Fruit fly (Drosophila melanogaster) whole organism, embryonic: ENCODE data around the gene CG5850.

Source experiments
- CG10462 ChIP-seq: fragments of 200-800 bp; sonication (Bioruptor generic); optimal IDR thresholded peaks from 2 replicates; lab custom pipeline; 2016; ENCODE audit warnings: missing biosample characterization, missing genetic modification characterization
- CG12071 ChIP-seq: fragments of 200-800 bp; sonication (Bioruptor generic); optimal IDR thresholded peaks from 3 replicates; lab custom pipeline; 2018; ENCODE audit warnings: missing biosample characterization, mild to moderate bottlenecking, missing genetic modification characterization
- CG12155 ChIP-seq: fragments of 200-800 bp; sonication (Bioruptor generic); optimal IDR thresholded peaks from 3 replicates; lab custom pipeline; 2016; ENCODE audit warnings: missing biosample characterization, missing genetic modification characterization
- CG12942 ChIP-seq: fragments of 200-800 bp; sonication (Bioruptor generic); optimal IDR thresholded peaks from 3 replicates; lab custom pipeline; 2016; ENCODE audit warnings: missing biosample characterization, missing genetic modification characterization
- CG14860 ChIP-seq: fragments of 200-800 bp; sonication (Bioruptor generic); IDR thresholded peaks from 3 replicates; pipeline ENCODE4 v1.3.6; 2022; ENCODE audit warnings: missing biosample characterization, missing genetic modification characterization; ENCODE audit not compliant: partially characterized antibody
- CG1647 ChIP-seq: fragments of 200-800 bp; sonication (Bioruptor generic); optimal IDR thresholded peaks from 3 replicates; lab custom pipeline; 2016; ENCODE audit warnings: missing biosample characterization, missing genetic modification characterization
- CG16779 ChIP-seq: fragments of 200-800 bp; sonication (Bioruptor generic); IDR thresholded peaks from 2 replicates; pipeline ENCODE4 v1.3.6; 2022; ENCODE audit warnings: missing biosample characterization, missing genetic modification characterization
- CG16815 ChIP-seq: fragments of 200-800 bp; sonication (Bioruptor generic); optimal IDR thresholded peaks from 3 replicates; lab custom pipeline; 2017; ENCODE audit warnings: missing biosample characterization, mild to moderate bottlenecking, missing genetic modification characterization
- CG17186 ChIP-seq: fragments of 200-800 bp; sonication (Bioruptor generic); optimal IDR thresholded peaks from 3 replicates; lab custom pipeline; 2017; ENCODE audit warnings: missing biosample characterization, missing genetic modification reagents, missing genetic modification characterization
- CG2199 ChIP-seq: fragments of 200-800 bp; sonication (Bioruptor generic); IDR thresholded peaks from 3 replicates; pipeline ENCODE4 v1.3.6; 2022; ENCODE audit warnings: missing biosample characterization, missing genetic modification characterization
- CG31224 ChIP-seq: fragments of 200-800 bp; sonication (Bioruptor generic); IDR thresholded peaks from 2 replicates; pipeline ENCODE4 v1.3.6; 2022; ENCODE audit warnings: missing biosample characterization, missing genetic modification characterization
- CG34376 ChIP-seq: fragments of 200-800 bp; sonication (Bioruptor generic); optimal IDR thresholded peaks from 2 replicates; lab custom pipeline; 2018; ENCODE audit warnings: missing biosample characterization, mild to moderate bottlenecking, missing genetic modification characterization
- CG4820 ChIP-seq: fragments of 200-800 bp; sonication (Bioruptor generic); optimal IDR thresholded peaks from 3 replicates; lab custom pipeline; 2016; ENCODE audit warnings: missing biosample characterization, missing genetic modification characterization
- CG5245 ChIP-seq: fragments of 200-800 bp; sonication (Bioruptor generic); optimal IDR thresholded peaks from 3 replicates; lab custom pipeline; 2016; ENCODE audit warnings: missing biosample characterization, missing genetic modification characterization
- CG6689 ChIP-seq: fragments of 200-800 bp; sonication (Bioruptor generic); IDR thresholded peaks from 2 replicates; pipeline ENCODE4 v1.3.6; 2022; ENCODE audit warnings: missing biosample characterization, missing genetic modification characterization
- CG6813 ChIP-seq: fragments of 200-800 bp; sonication (Bioruptor generic); optimal IDR thresholded peaks from 2 replicates; lab custom pipeline; 2017; ENCODE audit warnings: missing biosample characterization, missing genetic modification characterization, mild to moderate bottlenecking, moderate library complexity, missing genetic modification reagents
- CG9797 ChIP-seq: fragments of 200-800 bp; sonication (Bioruptor generic); optimal IDR thresholded peaks from 3 replicates; lab custom pipeline; 2018; ENCODE audit warnings: missing biosample characterization, mild to moderate bottlenecking, missing genetic modification characterization
- CG9932 ChIP-seq: fragments of 200-800 bp; sonication (Bioruptor generic); IDR thresholded peaks from 2 replicates; pipeline ENCODE4 v1.3.6; 2022; ENCODE audit warnings: missing biosample characterization, missing genetic modification characterization
- D ChIP-seq, 2 experiments: fragments of 200-800 bp in 1 of 2; fragments of >200 bp in 1 of 2; sonication (Bioruptor generic) in 1 of 2; optimal IDR thresholded peaks; 2 replicates in 1 of 2; 3 replicates in 1 of 2; lab custom pipeline; 2017; ENCODE audit warnings: mild to moderate bottlenecking in 1 of 2, missing biosample characterization in 1 of 2, missing genetic modification characterization in 1 of 2, missing genetic modification reagents in 1 of 2
- D19A ChIP-seq: fragments of 200-800 bp; optimal IDR thresholded peaks from 3 replicates; lab custom pipeline; 2019; ENCODE audit warnings: missing biosample characterization, mild to moderate bottlenecking, missing genetic modification characterization, moderate library complexity
- Drgx ChIP-seq: fragments of 200-800 bp; sonication (Bioruptor generic); IDR thresholded peaks from 2 replicates; pipeline ENCODE4 v1.3.6; 2022; ENCODE audit warnings: missing biosample characterization, missing genetic modification characterization
- Fer1 ChIP-seq: fragments of 200-800 bp; sonication (Bioruptor generic); optimal IDR thresholded peaks from 2 replicates; lab custom pipeline; 2017; ENCODE audit warnings: missing biosample characterization, mild to moderate bottlenecking, missing genetic modification characterization
- H15 ChIP-seq: fragments of 200-800 bp; sonication (Bioruptor generic); IDR thresholded peaks from 3 replicates; pipeline ENCODE4 v1.3.6; 2022; ENCODE audit warnings: missing biosample characterization, missing genetic modification characterization
- Jarid2 ChIP-seq: fragments of 200-800 bp; sonication (Bioruptor generic); optimal IDR thresholded peaks from 3 replicates; lab custom pipeline; 2017; ENCODE audit warnings: mild to moderate bottlenecking, missing biosample characterization, missing genetic modification reagents, missing genetic modification characterization
- Sox102F ChIP-seq: fragments of 200-800 bp; sonication (Bioruptor generic); optimal IDR thresholded peaks from 2 replicates; lab custom pipeline; 2018; ENCODE audit warnings: missing biosample characterization, mild to moderate bottlenecking, missing genetic modification characterization, moderate library complexity
- Sry-δ ChIP-seq: fragments of 200-800 bp; sonication (Bioruptor generic); optimal IDR thresholded peaks from 2 replicates; lab custom pipeline; 2016; ENCODE audit warnings: missing biosample characterization, missing genetic modification characterization
- Xrp1 ChIP-seq: fragments of 200-800 bp; sonication (Bioruptor generic); IDR thresholded peaks from 2 replicates; pipeline ENCODE4 v1.3.6; 2022; ENCODE audit warnings: missing biosample characterization, missing genetic modification characterization
- ac ChIP-seq: fragments of 200-800 bp; sonication (Bioruptor generic); optimal IDR thresholded peaks from 3 replicates; lab custom pipeline; 2017; ENCODE audit warnings: missing biosample characterization, mild to moderate bottlenecking, missing genetic modification characterization
- btn ChIP-seq: fragments of 200-800 bp; sonication (Bioruptor generic); optimal IDR thresholded peaks from 2 replicates; lab custom pipeline; 2016; ENCODE audit warnings: missing biosample characterization, missing genetic modification characterization
- caup ChIP-seq: fragments of 200-800 bp; sonication (Bioruptor generic); optimal IDR thresholded peaks from 3 replicates; lab custom pipeline; 2017; ENCODE audit warnings: missing biosample characterization, mild to moderate bottlenecking, missing genetic modification characterization, moderate library complexity; ENCODE audit not compliant: severe bottlenecking
- da ChIP-seq: fragments of 200-800 bp; sonication (Bioruptor generic); optimal IDR thresholded peaks from 2 replicates; lab custom pipeline; 2016; ENCODE audit warnings: missing biosample characterization, missing genetic modification characterization
- disco-r ChIP-seq: fragments of 200-800 bp; sonication (Bioruptor generic); optimal IDR thresholded peaks from 2 replicates; lab custom pipeline; 2016; ENCODE audit warnings: missing biosample characterization, missing genetic modification characterization
- esg ChIP-seq: fragments of 200-800 bp; sonication (Bioruptor generic); conservative IDR thresholded peaks from 2 replicates; pipeline ENCODE4 v1.3.6; 2022; ENCODE audit warnings: missing biosample characterization, missing genetic modification characterization
- fd3F ChIP-seq: fragments of 200-800 bp; sonication (Bioruptor generic); optimal IDR thresholded peaks from 2 replicates; lab custom pipeline; 2018; ENCODE audit warnings: missing biosample characterization, mild to moderate bottlenecking, missing genetic modification characterization, moderate library complexity
- gem ChIP-seq: fragments of 200-800 bp; sonication (Bioruptor generic); optimal IDR thresholded peaks from 2 replicates; lab custom pipeline; 2019; ENCODE audit warnings: missing biosample characterization, mild to moderate bottlenecking, missing genetic modification characterization, moderate library complexity
- her ChIP-seq: fragments of 200-800 bp; sonication (Bioruptor generic); optimal IDR thresholded peaks from 2 replicates; lab custom pipeline; 2016; ENCODE audit warnings: missing biosample characterization, missing genetic modification characterization
- lmd ChIP-seq: fragments of 200-800 bp; sonication (Bioruptor generic); IDR thresholded peaks from 2 replicates; pipeline ENCODE4 v1.3.6; 2022; ENCODE audit warnings: missing biosample characterization, missing genetic modification characterization
- lov ChIP-seq, 2 experiments: fragments of 200-800 bp in 1 of 2; fragments of >200 bp in 1 of 2; sonication (Bioruptor generic) in 1 of 2; IDR thresholded peaks in 1 of 2; optimal IDR thresholded peaks in 1 of 2; 2 replicates in 1 of 2; 3 replicates in 1 of 2; pipeline versions ENCODE4 v1.3.6 to Lab custom; 2017 to 2022; ENCODE audit warnings: missing biosample characterization in 1 of 2, missing genetic modification characterization in 1 of 2
- luna ChIP-seq: fragments of 200-800 bp; sonication (Bioruptor generic); optimal IDR thresholded peaks from 2 replicates; lab custom pipeline; 2016; ENCODE audit warnings: missing biosample characterization, missing genetic modification characterization
- psq ChIP-seq: fragments of 200-800 bp; sonication (Bioruptor generic); optimal IDR thresholded peaks from 2 replicates; lab custom pipeline; 2017; ENCODE audit warnings: missing biosample characterization, missing genetic modification characterization
- sens-2 ChIP-seq: fragments of 200-800 bp; sonication (Bioruptor generic); IDR thresholded peaks from 2 replicates; pipeline ENCODE4 v1.3.6; 2022; ENCODE audit warnings: missing biosample characterization, missing genetic modification characterization
- sisA ChIP-seq: fragments of 200-800 bp; sonication (Bioruptor generic); IDR thresholded peaks from 2 replicates; pipeline ENCODE4 v1.3.6; 2022; ENCODE audit warnings: missing biosample characterization, missing genetic modification characterization
- tup ChIP-seq: fragments of 200-800 bp; sonication (Bioruptor generic); optimal IDR thresholded peaks from 2 replicates; lab custom pipeline; 2016; ENCODE audit warnings: missing biosample characterization, mild to moderate bottlenecking, missing genetic modification characterization, moderate library complexity
- vvl ChIP-seq: fragments of 200-800 bp; sonication (Bioruptor generic); IDR thresholded peaks from 2 replicates; pipeline ENCODE4 v1.3.6; 2022; ENCODE audit warnings: missing biosample characterization, missing genetic modification characterization

Gene CG5850

dm6 chr2L:9988201-9988990, 24.6 kb upstream of the CG5850 start (continued):
- TF ChIP-seq CG10462 (GFP tag; lab: Kevin White, UChicago): no peak
- TF ChIP-seq Fer1 (GFP tag; lab: Kevin White, UChicago): no peak
- TF ChIP-seq CG2199 (GFP tag; lab: Robert Waterston, UW): peak; percentile 57; the same call in 1 of the 3 replicates
- TF ChIP-seq ac: peak; percentile 80
- TF ChIP-seq tup (GFP tag; lab: Kevin White, UChicago): no peak
- peak; percentile 96 for TF ChIP-seq D (optimal IDR thresholded peaks at IDR 0.05; lab: Kevin White, UChicago)
- TF ChIP-seq D (GFP tag; optimal IDR thresholded peaks at IDR 0.05; lab: Kevin White, UChicago): no peak
- TF ChIP-seq, all 482 proteins: peak for 16

- peak; percentile 67 for TF ChIP-seq CG6689 (GFP tag; lab: Robert Waterston, UW)
- TF ChIP-seq sisA (GFP tag; lab: Robert Waterston, UW): peak; percentile 82
- TF ChIP-seq CG2199 (GFP tag; lab: Robert Waterston, UW): 0 out of 3 replicates have a peak, but pooled peaks have one; percentile 27
- TF ChIP-seq her (GFP tag; lab: Kevin White, UChicago): no peak
- TF ChIP-seq Jarid2 (GFP tag; lab: Kevin White, UChicago): no peak
- TF ChIP-seq Xrp1: peak; percentile 85
- TF ChIP-seq disco-r: no peak
- no peak for TF ChIP-seq CG9932
- no peak for TF ChIP-seq CG14860
- no peak for TF ChIP-seq CG34376 (GFP tag; lab: Kevin White, UChicago)
- TF ChIP-seq sens-2 (GFP tag; lab: Robert Waterston, UW): no peak
- TF ChIP-seq da (GFP tag; lab: Kevin White, UChicago): no peak
- TF ChIP-seq Drgx (GFP tag; lab: Robert Waterston, UW): peak; percentile 94
- peak; percentile 49 for TF ChIP-seq CG5245 (GFP tag; lab: Kevin White, UChicago)
- peak; percentile 1 for TF ChIP-seq CG12942 (GFP tag; lab: Kevin White, UChicago)
- no peak for TF ChIP-seq psq (GFP tag; lab: Kevin White, UChicago)
- TF ChIP-seq CG12071: peak; percentile 41
- TF ChIP-seq CG12155 (GFP tag; lab: Kevin White, UChicago): no peak
- TF ChIP-seq Sox102F: peak; percentile 72
- TF ChIP-seq caup (GFP tag; lab: Kevin White, UChicago): no peak
- TF ChIP-seq Sry-δ (GFP tag; lab: Kevin White, UChicago): no peak
- no peak for TF ChIP-seq CG16779
- no peak for TF ChIP-seq CG9797 (GFP tag; lab: Kevin White, UChicago)
- TF ChIP-seq luna: no peak
- no peak for TF ChIP-seq lov (optimal IDR thresholded peaks at IDR 0.05; lab: Kevin White, UChicago)
- 0 out of 3 replicates have a peak, but pooled peaks have one; percentile 60 for TF ChIP-seq lov (GFP tag; IDR thresholded peaks at IDR 0.05; lab: Robert Waterston, UW)
- no peak for TF ChIP-seq CG16815 (GFP tag; lab: Kevin White, UChicago)
- TF ChIP-seq H15: peak; percentile 76
- peak; percentile 87 for TF ChIP-seq vvl
- no peak for TF ChIP-seq fd3F (GFP tag; lab: Kevin White, UChicago)
- peak; percentile 54 for TF ChIP-seq D19A (tag; lab: Kevin White, UChicago)
- TF ChIP-seq CG17186 (GFP tag; lab: Kevin White, UChicago): no peak
- peak; percentile 63 for TF ChIP-seq gem (tag; lab: Kevin White, UChicago)
- peak; percentile 55 for TF ChIP-seq CG6813
- peak; percentile 18 for TF ChIP-seq btn (GFP tag; lab: Kevin White, UChicago)
- TF ChIP-seq lmd (GFP tag; lab: Robert Waterston, UW): peak; percentile 65
- 0 out of 2 replicates have a peak, but pooled peaks have one; percentile 12 for TF ChIP-seq esg (GFP tag; lab: Robert Waterston, UW)
- TF ChIP-seq CG31224: no peak
- no peak for TF ChIP-seq CG1647 (GFP tag; lab: Kevin White, UChicago)
- TF ChIP-seq CG4820 (GFP tag; lab: Kevin White, UChicago): peak; percentile 60
Measured at dm6 chr2L:9986402-9987350, 22.9 kb upstream of the CG5850 start.
